Worm (Caenorhabditis elegans) whole organism, L4/young adult: ENCODE data around the gene D1005.6.

Source experiments
- dao-5 ChIP-seq: sonication (generic microtip); optimal IDR thresholded peaks from 2 replicates; lab custom pipeline; 2016; ENCODE audit warnings: missing genotype, missing genetic modification characterization, moderate library complexity, missing compliant biosample characterization
- him-1 ChIP-seq: sonication (generic microtip); optimal IDR thresholded peaks from 2 replicates; lab custom pipeline; 2016; ENCODE audit warnings: missing genotype, missing genetic modification reagents, missing genetic modification characterization, missing compliant biosample characterization

DNA sequence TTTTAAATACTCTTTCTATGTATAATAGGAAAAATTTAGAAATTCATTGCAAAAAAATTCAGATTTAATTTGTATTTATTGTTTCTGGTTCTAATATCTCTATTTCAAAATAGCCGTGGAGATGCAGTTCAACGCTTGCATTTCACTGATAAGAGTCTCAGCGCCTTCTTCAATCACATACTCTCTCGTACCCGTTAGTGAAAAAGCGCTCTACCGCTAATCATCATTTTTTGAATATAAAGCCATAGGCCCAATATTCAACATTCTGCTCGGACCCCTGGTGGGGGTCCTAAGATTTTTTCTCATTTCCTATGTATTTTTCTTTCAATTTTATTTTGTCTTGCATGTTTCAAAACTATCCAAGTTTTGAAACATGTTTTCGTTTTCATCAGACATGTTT, 44.1 kb downstream of the D1005.6 start:
- TF ChIP-seq dao-5 (no peak), him-1 (tag; lab: Kevin White, UChicago) (no peak)
